Fruit fly (Drosophila melanogaster): ENCODE results near the gene elav.

elav gene

DNA sequence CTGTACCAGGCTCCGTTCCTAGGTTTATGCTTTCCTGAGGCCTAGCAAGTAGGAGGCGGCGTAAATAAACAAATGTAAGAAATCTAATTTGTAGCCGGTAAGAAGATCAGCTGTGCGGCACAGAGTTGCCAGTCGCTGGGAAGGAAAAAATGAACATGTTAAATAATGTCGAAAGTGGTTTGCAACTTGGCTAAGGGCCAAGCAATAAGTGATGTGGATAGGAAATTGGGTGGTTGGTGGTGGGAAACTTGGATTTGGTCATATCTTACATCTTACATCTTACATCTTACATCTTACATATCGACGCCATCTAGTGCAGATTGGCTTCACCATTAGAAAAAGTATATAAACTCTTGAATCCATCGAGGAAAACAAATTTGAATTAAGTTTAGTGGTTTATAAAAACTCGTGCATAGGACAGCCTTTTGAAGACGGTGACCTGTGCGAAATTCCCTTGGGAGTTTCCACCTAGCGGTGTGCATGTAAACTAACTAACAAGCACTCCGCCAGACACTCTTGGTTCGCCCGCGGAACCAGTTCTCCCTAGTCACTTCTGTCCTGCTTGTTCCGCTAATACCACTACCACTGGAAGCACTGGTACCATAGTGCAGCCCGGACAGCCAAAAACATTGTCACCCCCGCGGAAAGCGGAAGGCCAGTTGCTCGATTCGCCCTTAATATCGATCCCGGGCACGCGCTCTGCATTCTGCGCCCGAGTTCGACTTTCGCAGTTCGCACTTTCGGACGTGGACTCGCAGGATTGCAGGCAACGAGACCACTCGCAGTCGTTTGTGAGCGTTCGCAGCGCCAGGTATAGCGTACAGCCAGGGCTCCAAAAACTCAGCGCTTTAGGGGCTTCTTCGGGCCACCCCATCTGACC lies 6.9 kb upstream of the elav start, which contains the start of the genes CG4293 and Appl (continued):
- TF ChIP-seq mld (GFP tag; IDR thresholded peaks at IDR 0.05; ENCODE audit: partially characterized antibody) = no peak
- no peak for TF ChIP-seq CG6813 (GFP tag; optimal IDR thresholded peaks at IDR 0.05)
- TF ChIP-seq CG2678 (tag; optimal IDR thresholded peaks at IDR 0.05) = no peak
- TF ChIP-seq Xrp1 (GFP tag; IDR thresholded peaks at IDR 0.05) = no peak
- TF ChIP-seq tll (GFP tag; optimal IDR thresholded peaks at IDR 0.05) = no peak
- TF ChIP-seq dimm (GFP tag; IDR thresholded peaks at IDR 0.05) = no peak
- peak; percentile 31 for TF ChIP-seq CG2712 (tag; optimal IDR thresholded peaks at IDR 0.05)
- peak; percentile 13 for TF ChIP-seq CG2120 (GFP tag; optimal IDR thresholded peaks at IDR 0.05)
- TF ChIP-seq CG3407 (GFP tag; optimal IDR thresholded peaks at IDR 0.05) = no peak
- 0 out of 3 replicates have a peak, but pooled peaks have one; percentile 13 for TF ChIP-seq ci (GFP tag; IDR thresholded peaks at IDR 0.05)
- TF ChIP-seq CG1233 (GFP tag; optimal IDR thresholded peaks at IDR 0.05) = no peak
- peak; percentile 9 for TF ChIP-seq CG10147 (GFP tag; optimal IDR thresholded peaks at IDR 0.05)
- no peak for TF ChIP-seq kni (GFP tag; optimal IDR thresholded peaks at IDR 0.05)
- no peak for TF ChIP-seq Vsx1 (GFP tag; optimal IDR thresholded peaks at IDR 0.05)
- no peak for TF ChIP-seq CG9817 (tag; optimal IDR thresholded peaks at IDR 0.05)
- peak; percentile 46; the same call in 1 of the 2 replicates for TF ChIP-seq CG42726 (GFP tag; IDR thresholded peaks at IDR 0.05; ENCODE audit: partially characterized antibody)
- TF ChIP-seq ttk (GFP tag; IDR thresholded peaks at IDR 0.05) = no peak
- TF ChIP-seq onecut (GFP tag; IDR thresholded peaks at IDR 0.05) = peak; percentile 99
- peak; percentile 51 for TF ChIP-seq CG10267 (tag; optimal IDR thresholded peaks at IDR 0.05)
- TF ChIP-seq nmo (GFP tag; optimal IDR thresholded peaks at IDR 0.05) = peak; percentile 36
- TF ChIP-seq CG4404 (GFP tag; IDR thresholded peaks at IDR 0.05) = no peak
- TF ChIP-seq eyg (GFP tag; optimal IDR thresholded peaks at IDR 0.05) = no peak
- TF ChIP-seq mam (GFP tag; optimal IDR thresholded peaks at IDR 0.05) = peak; percentile 28
- TF ChIP-seq CG30431 (GFP tag; optimal IDR thresholded peaks at IDR 0.05) = no peak
- no peak for TF ChIP-seq kah (GFP tag; optimal IDR thresholded peaks at IDR 0.05)
- peak; percentile 11 for TF ChIP-seq CG17829 (tag; optimal IDR thresholded peaks at IDR 0.05)
- peak; percentile 11 for TF ChIP-seq CG11504 (tag; optimal IDR thresholded peaks at IDR 0.05)
- peak; percentile 83 for TF ChIP-seq pzg (GFP tag; optimal IDR thresholded peaks at IDR 0.05)
- TF ChIP-seq tup (GFP tag; optimal IDR thresholded peaks at IDR 0.05) = no peak
- no peak for TF ChIP-seq zen (tag; optimal IDR thresholded peaks at IDR 0.05)
- TF ChIP-seq amos (GFP tag; IDR thresholded peaks at IDR 0.05; ENCODE audit: partially characterized antibody) = peak; percentile 63
- no peak for TF ChIP-seq Stat92E (GFP tag; optimal IDR thresholded peaks at IDR 0.05)
- TF ChIP-seq Bgb (GFP tag; IDR thresholded peaks at IDR 0.05; ENCODE audit: partially characterized antibody) = peak; percentile 64
- TF ChIP-seq dati (GFP tag; IDR thresholded peaks at IDR 0.05) = no peak
- no peak for TF ChIP-seq CG32532 (GFP tag; IDR thresholded peaks at IDR 0.05)
- TF ChIP-seq MESR4 (GFP tag; optimal IDR thresholded peaks at IDR 0.05) = peak; percentile 44
- TF ChIP-seq Pdp1 (GFP tag; optimal IDR thresholded peaks at IDR 0.05) = peak in 1 of 2 experiments; percentile 96
- TF ChIP-seq nau (GFP tag; optimal IDR thresholded peaks at IDR 0.05) = no peak
- peak; percentile 58 for TF ChIP-seq trem (tag; optimal IDR thresholded peaks at IDR 0.05)
- no peak for TF ChIP-seq CG15073 (GFP tag; optimal IDR thresholded peaks at IDR 0.05)
- no peak for TF ChIP-seq sima (GFP tag; optimal IDR thresholded peaks at IDR 0.05)
- no peak for TF ChIP-seq CG4617 (GFP tag; optimal IDR thresholded peaks at IDR 0.05; ENCODE audit: borderline replicate concordance)
- no peak for TF ChIP-seq seq (GFP tag; IDR thresholded peaks at IDR 0.05)
- no peak for TF ChIP-seq dan (GFP tag; IDR thresholded peaks at IDR 0.05)
- no peak for TF ChIP-seq Six4 (GFP tag; optimal IDR thresholded peaks at IDR 0.05)
- no peak for TF ChIP-seq CG4360 (GFP tag; IDR thresholded peaks at IDR 0.05)
- TF ChIP-seq CG30020 (tag; optimal IDR thresholded peaks at IDR 0.05) = no peak

All from whole organism, embryonic.